Worm (Caenorhabditis elegans): Measurements from ENCODE around the gene F58D2.5.

DNA sequence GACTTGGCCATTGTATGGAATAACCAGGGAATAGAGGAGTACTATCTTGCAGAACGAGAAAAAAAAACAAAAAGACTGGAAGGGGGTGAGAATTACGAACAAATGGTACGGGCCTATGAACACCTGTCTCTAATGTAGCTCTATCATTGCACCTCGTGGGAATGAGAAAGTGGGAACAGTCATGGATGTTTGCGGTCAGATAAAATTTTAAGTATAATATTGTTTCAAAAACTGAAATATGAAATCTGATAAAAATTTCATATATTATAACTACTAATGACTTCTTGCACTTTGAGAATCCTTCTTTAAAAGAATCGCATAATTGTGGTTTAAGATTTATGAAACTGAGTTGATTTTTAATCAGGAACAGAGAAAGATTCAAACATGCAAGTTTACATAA, at the start of gene F58D2.5:
- TF ChIP-seq ama-1 (optimal IDR thresholded peaks at IDR 0.05): no peak
- TF ChIP-seq B0310.2 (tag; optimal IDR thresholded peaks at IDR 0.05): no peak
- TF ChIP-seq ceh-13 (GFP tag; optimal IDR thresholded peaks at IDR 0.05): no peak
- TF ChIP-seq sea-1 (GFP tag; conservative IDR thresholded peaks at IDR 0.05): no peak
- no peak for TF ChIP-seq hmg-4 (GFP tag; optimal IDR thresholded peaks at IDR 0.05)
- TF ChIP-seq aly-1 (tag; optimal IDR thresholded peaks at IDR 0.05): no peak
- TF ChIP-seq scrt-1 (GFP tag; IDR thresholded peaks at IDR 0.05): no peak
- no peak for TF ChIP-seq ceh-36 (tag; optimal IDR thresholded peaks at IDR 0.05)
- TF ChIP-seq F13C5.2 (tag; optimal IDR thresholded peaks at IDR 0.05): no peak
- no peak for TF ChIP-seq flt-1 (GFP tag; IDR thresholded peaks at IDR 0.05)
- no peak for TF ChIP-seq hnd-1 (tag; optimal IDR thresholded peaks at IDR 0.05)
- TF ChIP-seq tbx-37 (GFP tag; conservative IDR thresholded peaks at IDR 0.05): no peak
- no peak for TF ChIP-seq ets-7 (tag; optimal IDR thresholded peaks at IDR 0.05)
- no peak for TF ChIP-seq pes-1 (GFP tag; IDR thresholded peaks at IDR 0.05)

Measured in whole organism, early embryonic.